Comparison of ENCODE assay signal across 3 fruit fly cellular contexts in the genomic region with DNA sequence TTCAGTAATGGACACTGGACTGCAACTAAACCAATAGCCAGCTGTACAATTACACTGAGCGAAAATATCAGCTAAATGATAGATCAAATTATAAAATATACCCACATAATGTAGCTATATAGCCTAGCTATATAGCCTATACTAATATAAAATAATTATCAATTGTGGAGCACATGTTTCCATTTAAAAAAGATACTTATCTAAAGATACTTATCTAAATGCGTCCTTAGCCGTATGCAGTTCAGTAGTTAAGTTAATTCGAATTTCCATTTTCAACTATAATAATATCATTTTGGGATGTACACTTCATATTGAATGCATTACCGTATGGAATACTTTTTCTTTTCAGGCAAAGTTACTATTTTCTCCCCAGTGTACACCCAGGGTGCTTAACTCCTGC.
A peak's percentile ranks its signal among the peaks of the same experiment; 100 is the strongest.
TF ChIP-seq lines count a peak whose summit lies in the region.

No protein-coding gene starts in this region.

- no peak for TF ChIP-seq CTCF in whole organism, embryonic (GFP tag; optimal IDR thresholded peaks at IDR 0.05; lab: Kevin White, UChicago)

TF ChIP-seq in whole organism, embryonic, 481 proteins besides CTCF, POLR2A, EP300 and RAD21 (continues in another document):
- no peak for TF ChIP-seq Lpt (GFP tag; optimal IDR thresholded peaks at IDR 0.05; lab: Kevin White, UChicago)
- TF ChIP-seq CG5953 (GFP tag; IDR thresholded peaks at IDR 0.05; lab: Robert Waterston, UW): no peak
- TF ChIP-seq CG18599 (GFP tag; optimal IDR thresholded peaks at IDR 0.05; lab: Kevin White, UChicago): peak; percentile 22
- no peak for TF ChIP-seq CG13424 (tag; optimal IDR thresholded peaks at IDR 0.05; lab: Kevin White, UChicago)
- TF ChIP-seq Oaz (GFP tag; IDR thresholded peaks at IDR 0.05; lab: Robert Waterston, UW): no peak
- TF ChIP-seq CG13287 (GFP tag; IDR thresholded peaks at IDR 0.05; lab: Robert Waterston, UW; ENCODE audit: partially characterized antibody): no peak
- TF ChIP-seq chn (GFP tag; optimal IDR thresholded peaks at IDR 0.05; lab: Kevin White, UChicago): no peak
- no peak for TF ChIP-seq MESR4 (GFP tag; optimal IDR thresholded peaks at IDR 0.05; lab: Kevin White, UChicago)
- peak; percentile 33 for TF ChIP-seq CG7839 (tag; optimal IDR thresholded peaks at IDR 0.05; lab: Kevin White, UChicago)
- no peak for TF ChIP-seq h (optimal IDR thresholded peaks at IDR 0.05; lab: Kevin White, UChicago)
- no peak for TF ChIP-seq salm (tag; optimal IDR thresholded peaks at IDR 0.05; lab: Kevin White, UChicago)
- TF ChIP-seq gro (GFP tag; optimal IDR thresholded peaks at IDR 0.05; lab: Kevin White, UChicago): no peak
- TF ChIP-seq CG11093 (GFP tag; IDR thresholded peaks at IDR 0.05; lab: Robert Waterston, UW): no peak
- no peak for TF ChIP-seq CG17359 (tag; optimal IDR thresholded peaks at IDR 0.05; lab: Kevin White, UChicago)
- TF ChIP-seq chinmo (GFP tag; IDR thresholded peaks at IDR 0.05; lab: Robert Waterston, UW; ENCODE audit: partially characterized antibody): no peak
- peak; percentile 42 for TF ChIP-seq CG8388 (GFP tag; optimal IDR thresholded peaks at IDR 0.05; lab: Kevin White, UChicago)
- TF ChIP-seq CG1233 (GFP tag; optimal IDR thresholded peaks at IDR 0.05; lab: Kevin White, UChicago): no peak
- no peak for TF ChIP-seq hkb (optimal IDR thresholded peaks at IDR 0.05; lab: Kevin White, UChicago)
- TF ChIP-seq hkb (GFP tag; IDR thresholded peaks at IDR 0.05; lab: Robert Waterston, UW): no peak
- TF ChIP-seq ATbp (GFP tag; optimal IDR thresholded peaks at IDR 0.05; lab: Kevin White, UChicago): no peak
- no peak for TF ChIP-seq knrl (GFP tag; IDR thresholded peaks at IDR 0.05; lab: Robert Waterston, UW; ENCODE audit: partially characterized antibody)
- TF ChIP-seq luna (GFP tag; optimal IDR thresholded peaks at IDR 0.05; lab: Kevin White, UChicago): no peak
- TF ChIP-seq bcd (GFP tag; optimal IDR thresholded peaks at IDR 0.05; lab: Kevin White, UChicago): no peak
- TF ChIP-seq Dbx (GFP tag; IDR thresholded peaks at IDR 0.05; lab: Robert Waterston, UW): no peak
- no peak for TF ChIP-seq CG4328 (GFP tag; optimal IDR thresholded peaks at IDR 0.05; lab: Kevin White, UChicago)
- TF ChIP-seq Gug (GFP tag; IDR thresholded peaks at IDR 0.05; lab: Robert Waterston, UW): no peak
- TF ChIP-seq fd64A (GFP tag; optimal IDR thresholded peaks at IDR 0.05; lab: Kevin White, UChicago): no peak
- TF ChIP-seq CHES-1-like (GFP tag; optimal IDR thresholded peaks at IDR 0.05; lab: Kevin White, UChicago): no peak
- TF ChIP-seq HLH4C (GFP tag; IDR thresholded peaks at IDR 0.05; lab: Robert Waterston, UW; ENCODE audit: partially characterized antibody): no peak
- no peak for TF ChIP-seq CG2875 (GFP tag; optimal IDR thresholded peaks at IDR 0.05; lab: Kevin White, UChicago)

TF ChIP-seq in whole organism, prepupa, 60 proteins besides CTCF, POLR2A, EP300 and RAD21:
- TF ChIP-seq Eip75B (GFP tag; optimal IDR thresholded peaks at IDR 0.05; lab: Kevin White, UChicago): peak; percentile 23
- TF ChIP-seq OdsH (GFP tag; optimal IDR thresholded peaks at IDR 0.05; lab: Kevin White, UChicago): peak; percentile 18
- no peak for TF ChIP-seq Smox (GFP tag; optimal IDR thresholded peaks at IDR 0.05; lab: Kevin White, UChicago)
- TF ChIP-seq CG6276 (GFP tag; optimal IDR thresholded peaks at IDR 0.05; lab: Kevin White, UChicago): peak; percentile 63
- peak; percentile 78 for TF ChIP-seq CG32006 (GFP tag; optimal IDR thresholded peaks at IDR 0.05; lab: Kevin White, UChicago)
- TF ChIP-seq CG6163 (GFP tag; IDR thresholded peaks at IDR 0.05; lab: Robert Waterston, UW): 0 out of 3 replicates have a peak, but pooled peaks have one; percentile 40
- TF ChIP-seq CG8319 (GFP tag; optimal IDR thresholded peaks at IDR 0.05; lab: Kevin White, UChicago): no peak
- peak; percentile 5 for TF ChIP-seq CG3032 (tag; optimal IDR thresholded peaks at IDR 0.05; lab: Kevin White, UChicago)
- TF ChIP-seq dsx (GFP tag; optimal IDR thresholded peaks at IDR 0.05; lab: Kevin White, UChicago; ENCODE audit: poor library complexity, severe bottlenecking): peak; percentile 3
- TF ChIP-seq fd59A (GFP tag; optimal IDR thresholded peaks at IDR 0.05; lab: Kevin White, UChicago): peak; percentile 11
- TF ChIP-seq topi (GFP tag; optimal IDR thresholded peaks at IDR 0.05; lab: Kevin White, UChicago): no peak
- TF ChIP-seq esn (GFP tag; optimal IDR thresholded peaks at IDR 0.05; lab: Kevin White, UChicago): peak; percentile 39
- TF ChIP-seq eg (GFP tag; IDR thresholded peaks at IDR 0.05; lab: Robert Waterston, UW): peak; percentile 30; the same call in 1 of the 3 replicates
- TF ChIP-seq CG34406 (GFP tag; optimal IDR thresholded peaks at IDR 0.05; lab: Kevin White, UChicago): peak; percentile 11
- peak; percentile 48 for TF ChIP-seq CG10631 (GFP tag; optimal IDR thresholded peaks at IDR 0.05; lab: Kevin White, UChicago)
- TF ChIP-seq CG3919 (GFP tag; optimal IDR thresholded peaks at IDR 0.05; lab: Kevin White, UChicago): peak; percentile 14
- no peak for TF ChIP-seq CG7368 (GFP tag; optimal IDR thresholded peaks at IDR 0.05; lab: Kevin White, UChicago)
- no peak for TF ChIP-seq Sox15 (GFP tag; optimal IDR thresholded peaks at IDR 0.05; lab: Kevin White, UChicago)
- TF ChIP-seq Hr4 (GFP tag; optimal IDR thresholded peaks at IDR 0.05; lab: Kevin White, UChicago): peak; percentile 73
- TF ChIP-seq Sox14 (GFP tag; optimal IDR thresholded peaks at IDR 0.05; lab: Kevin White, UChicago): peak; percentile 2
- peak; percentile 64 for TF ChIP-seq CG4318 (GFP tag; optimal IDR thresholded peaks at IDR 0.05; lab: Kevin White, UChicago)
- peak; percentile 5 for TF ChIP-seq lz (GFP tag; optimal IDR thresholded peaks at IDR 0.05; lab: Kevin White, UChicago)
- TF ChIP-seq Eip78C (GFP tag; lab: Kevin White, UChicago): peak; percentile 80
- peak; percentile 52 for TF ChIP-seq achi (GFP tag; optimal IDR thresholded peaks at IDR 0.05; lab: Kevin White, UChicago)
- peak; percentile 55 for TF ChIP-seq CG15336 (GFP tag; IDR thresholded peaks at IDR 0.05; lab: Robert Waterston, UW)
- peak; percentile 61 for TF ChIP-seq svp (GFP tag; lab: Kevin White, UChicago)
- TF ChIP-seq dac (GFP tag; optimal IDR thresholded peaks at IDR 0.05; lab: Kevin White, UChicago): no peak
- peak; percentile 31 for TF ChIP-seq pdm3 (GFP tag; optimal IDR thresholded peaks at IDR 0.05; lab: Kevin White, UChicago)
TF ChIP-seq in whole organism, prepupa: peak in this region for 22.

TF ChIP-seq in whole organism, pupa, 21 proteins besides CTCF, POLR2A, EP300 and RAD21:
- TF ChIP-seq CG14655 (GFP tag; optimal IDR thresholded peaks at IDR 0.05; lab: Kevin White, UChicago): peak; percentile 47
- TF ChIP-seq CG8301 (tag; optimal IDR thresholded peaks at IDR 0.05; lab: Kevin White, UChicago): peak; percentile 54
- peak; percentile 26 for TF ChIP-seq CG15710 (tag; optimal IDR thresholded peaks at IDR 0.05; lab: Kevin White, UChicago)
- TF ChIP-seq Snoo (tag; optimal IDR thresholded peaks at IDR 0.05; lab: Kevin White, UChicago): no peak
- TF ChIP-seq CG4496 (GFP tag; IDR thresholded peaks at IDR 0.05; lab: Robert Waterston, UW): 0 out of 3 replicates have a peak, but pooled peaks have one; percentile 17
- no peak for TF ChIP-seq CG13204 (GFP tag; optimal IDR thresholded peaks at IDR 0.05; lab: Kevin White, UChicago)
- TF ChIP-seq gl (tag; optimal IDR thresholded peaks at IDR 0.05; lab: Kevin White, UChicago): no peak
- peak; percentile 36 for TF ChIP-seq CG8159 (tag; optimal IDR thresholded peaks at IDR 0.05; lab: Kevin White, UChicago)
- peak; percentile 19 for TF ChIP-seq CG17806 (tag; optimal IDR thresholded peaks at IDR 0.05; lab: Kevin White, UChicago)
- peak; percentile 22 for TF ChIP-seq Pif1A (GFP tag; optimal IDR thresholded peaks at IDR 0.05; lab: Kevin White, UChicago)

Comparison
In these comparisons a context has a peak if more than half of its experiments do, and no peak if none do; other contexts are left out.
1. Of the 7 proteins assayed by ChIP-seq in both whole organism, embryonic and whole organism, prepupa: peak only in whole organism, embryonic: Blimp-1 and Sox102F; only in whole organism, prepupa: none; in both: none; in neither: 5.